Fruit fly (Drosophila melanogaster) whole organism: ENCODE results near the gene CG14669.

Experiments used
- CG8478 ChIP-seq: fragments of >200 bp; optimal IDR thresholded peaks from 2 replicates; lab custom pipeline; 2018; ENCODE audit warnings: inconsistent platforms
- Dll ChIP-seq: fragments of >200 bp; optimal IDR thresholded peaks from 2 replicates; lab custom pipeline; 2017
- EcR ChIP-seq, 2 experiments: fragments of >200 bp; optimal IDR thresholded peaks; 2 replicates each; lab custom pipeline; 2017; ENCODE audit warnings: missing biosample characterization in 2 of 2, missing genetic modification characterization in 2 of 2, missing genetic modification reagents in 2 of 2
- pan ChIP-seq: fragments of >200 bp; optimal IDR thresholded peaks from 2 replicates; lab custom pipeline; 2017
- psq ChIP-seq: fragments of >200 bp; optimal IDR thresholded peaks from 2 replicates; lab custom pipeline; 2017
- usp ChIP-seq: fragments of >200 bp; optimal IDR thresholded peaks from 2 replicates; lab custom pipeline; 2017; ENCODE audit warnings: missing biosample characterization, missing genetic modification characterization, mixed read lengths

Gene CG14669

dm6 chr3R:5420454-5420853, 6.1 kb downstream of the CG14669 start:
- TF ChIP-seq usp (GFP tag; lab: Kevin White, UChicago) (no peak), pan (lab: Kevin White, UChicago) (no peak), CG8478 (no peak), EcR (GFP tag; optimal IDR thresholded peaks at IDR 0.05; lab: Kevin White, UChicago) (no peak), psq (lab: Kevin White, UChicago) (no peak), Dll (lab: Kevin White, UChicago) (no peak)

dm6 chr3R:5422123-5422522, 7.8 kb downstream of the CG14669 start:
- TF ChIP-seq Dll (lab: Kevin White, UChicago) (no peak), pan (lab: Kevin White, UChicago) (no peak), CG8478 (no peak), EcR (GFP tag; optimal IDR thresholded peaks at IDR 0.05; lab: Kevin White, UChicago) (no peak), psq (lab: Kevin White, UChicago) (no peak), usp (GFP tag; lab: Kevin White, UChicago) (no peak)

- TF ChIP-seq EcR (GFP tag; optimal IDR thresholded peaks at IDR 0.05; lab: Kevin White, UChicago) (no peak), CG8478 (no peak), psq (lab: Kevin White, UChicago) (no peak), pan (lab: Kevin White, UChicago) (no peak), Dll (lab: Kevin White, UChicago) (no peak), usp (GFP tag; lab: Kevin White, UChicago) (no peak)
These were observed 12.8 kb downstream of the CG14669 start, which contains the start of gene CG12147 for dm6 chr3R:5427157-5427556. Gene CG12147 (minus strand): TSS chr3R:5427257.

dm6 chr3R:5429786-5430185, 15.5 kb downstream of the CG14669 start:
- TF ChIP-seq CG8478 (no peak), psq (lab: Kevin White, UChicago) (no peak), pan (lab: Kevin White, UChicago) (no peak), EcR (GFP tag; optimal IDR thresholded peaks at IDR 0.05; lab: Kevin White, UChicago) (no peak), usp (GFP tag; lab: Kevin White, UChicago) (no peak), Dll (lab: Kevin White, UChicago) (no peak)

- TF ChIP-seq Dll (lab: Kevin White, UChicago) (no peak), usp (GFP tag; lab: Kevin White, UChicago) (no peak)
These were observed 24.4 kb downstream of the CG14669 start for dm6 chr3R:5438750-5439149.

- no peak for TF ChIP-seq EcR (GFP tag; optimal IDR thresholded peaks at IDR 0.05; lab: Kevin White, UChicago)
- TF ChIP-seq pan (lab: Kevin White, UChicago) = no peak
- no peak for TF ChIP-seq psq (lab: Kevin White, UChicago)
- no peak for TF ChIP-seq usp (GFP tag; lab: Kevin White, UChicago)
- no peak for TF ChIP-seq Dll (lab: Kevin White, UChicago)
- TF ChIP-seq CG8478 = no peak
These were observed 40.0 kb downstream of the CG14669 start for dm6 chr3R:5454334-5454733.

- TF ChIP-seq Dll (lab: Kevin White, UChicago) = no peak
- no peak for TF ChIP-seq EcR (GFP tag; optimal IDR thresholded peaks at IDR 0.05; lab: Kevin White, UChicago)
- TF ChIP-seq CG8478 = no peak
- TF ChIP-seq psq (lab: Kevin White, UChicago) = no peak
- no peak for TF ChIP-seq usp (GFP tag; lab: Kevin White, UChicago)
- no peak for TF ChIP-seq pan (lab: Kevin White, UChicago)
These were observed 44.3 kb downstream of the CG14669 start for dm6 chr3R:5458627-5459026.

- no peak for TF ChIP-seq psq (lab: Kevin White, UChicago)
- no peak for TF ChIP-seq pan (lab: Kevin White, UChicago)
- TF ChIP-seq EcR (GFP tag; optimal IDR thresholded peaks at IDR 0.05; lab: Kevin White, UChicago) = no peak
These were observed 49.0 kb downstream of the CG14669 start for dm6 chr3R:5463199-5463949.

dm6 chr3R:5464481-5464880, 50.2 kb downstream of the CG14669 start, which contains the start of gene PEK:
Gene PEK (minus strand): TSS chr3R:5464753.
- TF ChIP-seq pan (lab: Kevin White, UChicago) (no peak), usp (GFP tag; lab: Kevin White, UChicago) (no peak), Dll (lab: Kevin White, UChicago) (no peak), CG8478 (no peak), EcR (GFP tag; optimal IDR thresholded peaks at IDR 0.05; lab: Kevin White, UChicago) (no peak), psq (lab: Kevin White, UChicago) (no peak)

dm6 chr3R:5466875-5467274, 52.5 kb downstream of the CG14669 start, which contains the start of gene RpL35A:
Gene RpL35A (minus strand): TSS chr3R:5467101.
- TF ChIP-seq Dll (lab: Kevin White, UChicago) = no peak
- no peak for TF ChIP-seq pan (lab: Kevin White, UChicago)
- TF ChIP-seq usp (GFP tag; lab: Kevin White, UChicago) = no peak
- no peak for TF ChIP-seq EcR (GFP tag; optimal IDR thresholded peaks at IDR 0.05; lab: Kevin White, UChicago)
- no peak for TF ChIP-seq psq (lab: Kevin White, UChicago)
- TF ChIP-seq CG8478 = no peak

- TF ChIP-seq EcR (GFP tag; optimal IDR thresholded peaks at IDR 0.05; lab: Kevin White, UChicago) = no peak
- no peak for TF ChIP-seq usp (GFP tag; lab: Kevin White, UChicago)
- TF ChIP-seq pan (lab: Kevin White, UChicago) = no peak
- TF ChIP-seq psq (lab: Kevin White, UChicago) = no peak
- no peak for TF ChIP-seq Dll (lab: Kevin White, UChicago)
- TF ChIP-seq CG8478 = no peak
These were observed 53.3 kb downstream of the CG14669 start, which contains the start of gene POLDIP2 for dm6 chr3R:5467619-5468018. Gene POLDIP2 (plus strand): TSS chr3R:5467778.
